Worm (Caenorhabditis elegans): ENCODE results near the gene srw-56.
"Not testable (repeated sequence)": the region's sequence is repeated elsewhere in the genome, so short reads cannot be mapped to it uniquely, and the experiment has no call there.

The srw-56 gene

ce11 chrV:15965114-15965513, 12.5 kb upstream of the srw-56 start, which contains the start of gene sri-2:
sri-2 (minus strand) TSS chrV:15965214.
- TF ChIP-seq him-1 (tag; optimal IDR thresholded peaks at IDR 0.05): no peak
- no peak for TF ChIP-seq W03F9.2 (tag; optimal IDR thresholded peaks at IDR 0.05)
- TF ChIP-seq dao-5 (tag; optimal IDR thresholded peaks at IDR 0.05): no peak

- no peak for TF ChIP-seq dao-5 (tag; optimal IDR thresholded peaks at IDR 0.05)
- no peak for TF ChIP-seq him-1 (tag; optimal IDR thresholded peaks at IDR 0.05)
- TF ChIP-seq W03F9.2 (tag; optimal IDR thresholded peaks at IDR 0.05): no peak
These were observed 6.8 kb upstream of the srw-56 start for ce11 chrV:15959456-15959855.

ce11 chrV:15957098-15957497, 4.4 kb upstream of the srw-56 start, which contains the start of gene F36G9.3:
F36G9.3 (plus strand) TSS chrV:15957398.
- TF ChIP-seq him-1 (tag; optimal IDR thresholded peaks at IDR 0.05) (no peak), W03F9.2 (tag; optimal IDR thresholded peaks at IDR 0.05) (no peak), dao-5 (tag; optimal IDR thresholded peaks at IDR 0.05) (no peak)

ce11 chrV:15955497-15955896, 2.8 kb upstream of the srw-56 start, which contains the start of gene srh-186:
srh-186 (plus strand) TSS chrV:15955797.
- TF ChIP-seq him-1 (tag; optimal IDR thresholded peaks at IDR 0.05) (no peak), W03F9.2 (tag; optimal IDR thresholded peaks at IDR 0.05) (no peak)

ce11 chrV:15954932-15955331, 2.3 kb upstream of the srw-56 start, which contains the start of gene srw-57:
srw-57 (minus strand) TSS chrV:15955032.
- TF ChIP-seq him-1 (tag; optimal IDR thresholded peaks at IDR 0.05) (no peak), dao-5 (tag; optimal IDR thresholded peaks at IDR 0.05) (no peak), W03F9.2 (tag; optimal IDR thresholded peaks at IDR 0.05) (no peak)

- no peak for TF ChIP-seq him-1 (tag; optimal IDR thresholded peaks at IDR 0.05)
- TF ChIP-seq W03F9.2 (tag; optimal IDR thresholded peaks at IDR 0.05): no peak
- TF ChIP-seq dao-5 (tag; optimal IDR thresholded peaks at IDR 0.05): no peak
These were observed 1.8 kb downstream of the srw-56 start, which contains the start of gene srw-59 for ce11 chrV:15950903-15951302. srw-59 (minus strand) TSS chrV:15951003.

- no peak for TF ChIP-seq dao-5 (tag; optimal IDR thresholded peaks at IDR 0.05)
These were observed 9.5 kb downstream of the srw-56 start, which contains the start of gene srw-53 for ce11 chrV:15943125-15943524. srw-53 (plus strand) TSS chrV:15943425.

ce11 chrV:15940254-15940653, 12.4 kb downstream of the srw-56 start, which contains the start of gene srw-55:
srw-55 (minus strand) TSS chrV:15940354.
- TF ChIP-seq him-1 (tag; optimal IDR thresholded peaks at IDR 0.05) (no peak), dao-5 (tag; optimal IDR thresholded peaks at IDR 0.05) (no peak), W03F9.2 (tag; optimal IDR thresholded peaks at IDR 0.05) (no peak)

- no peak for TF ChIP-seq him-1 (tag; optimal IDR thresholded peaks at IDR 0.05)
These were observed 20.3 kb downstream of the srw-56 start, which contains the start of gene srw-26 for ce11 chrV:15932390-15932789. srw-26 (minus strand) TSS chrV:15932490.

ce11 chrV:15929882-15930281, 22.8 kb downstream of the srw-56 start, which contains the start of gene srbc-77:
srbc-77 (plus strand) TSS chrV:15930182.
- TF ChIP-seq W03F9.2, dao-5, him-1 (tag; optimal IDR thresholded peaks at IDR 0.05): not testable (repeated sequence)

ce11 chrV:15928325-15928724, 24.3 kb downstream of the srw-56 start, which contains the start of gene pzf-1:
pzf-1 (minus strand) TSS chrV:15928425.
- no peak for TF ChIP-seq dao-5 (tag; optimal IDR thresholded peaks at IDR 0.05)
- TF ChIP-seq him-1 (tag; optimal IDR thresholded peaks at IDR 0.05): no peak
- TF ChIP-seq W03F9.2 (tag; optimal IDR thresholded peaks at IDR 0.05): no peak

- TF ChIP-seq W03F9.2 (tag; optimal IDR thresholded peaks at IDR 0.05) (no peak), him-1 (tag; optimal IDR thresholded peaks at IDR 0.05) (no peak), dao-5 (tag; optimal IDR thresholded peaks at IDR 0.05) (no peak)
These were observed 28.4 kb downstream of the srw-56 start, which contains the start of gene nhr-108 for ce11 chrV:15924307-15924706. nhr-108 (minus strand) TSS chrV:15924472.

ce11 chrV:15922979-15923378, 29.7 kb downstream of the srw-56 start, which contains the start of gene F35E8.13:
F35E8.13 (plus strand) TSS chrV:15923279.
- TF ChIP-seq him-1 (tag; optimal IDR thresholded peaks at IDR 0.05): no peak
- TF ChIP-seq W03F9.2 (tag; optimal IDR thresholded peaks at IDR 0.05): no peak
- no peak for TF ChIP-seq dao-5 (tag; optimal IDR thresholded peaks at IDR 0.05)

- TF ChIP-seq dao-5 (tag; optimal IDR thresholded peaks at IDR 0.05) (no peak), him-1 (tag; optimal IDR thresholded peaks at IDR 0.05) (no peak), W03F9.2 (tag; optimal IDR thresholded peaks at IDR 0.05) (no peak)
These were observed 31.6 kb downstream of the srw-56 start, which contains the start of gene cdr-1 for ce11 chrV:15921102-15921501. cdr-1 (plus strand) TSS chrV:15921309.

- TF ChIP-seq W03F9.2 (tag; optimal IDR thresholded peaks at IDR 0.05) (no peak), him-1 (tag; optimal IDR thresholded peaks at IDR 0.05) (no peak), dao-5 (tag; optimal IDR thresholded peaks at IDR 0.05) (no peak)
These were observed 32.4 kb downstream of the srw-56 start, which contains the start of gene F35E8.10 for ce11 chrV:15920273-15920672. F35E8.10 (minus strand) TSS chrV:15920373.
